Worm (Caenorhabditis elegans): ENCODE results near the gene W02F12.2.

The W02F12.2 gene

DNA sequence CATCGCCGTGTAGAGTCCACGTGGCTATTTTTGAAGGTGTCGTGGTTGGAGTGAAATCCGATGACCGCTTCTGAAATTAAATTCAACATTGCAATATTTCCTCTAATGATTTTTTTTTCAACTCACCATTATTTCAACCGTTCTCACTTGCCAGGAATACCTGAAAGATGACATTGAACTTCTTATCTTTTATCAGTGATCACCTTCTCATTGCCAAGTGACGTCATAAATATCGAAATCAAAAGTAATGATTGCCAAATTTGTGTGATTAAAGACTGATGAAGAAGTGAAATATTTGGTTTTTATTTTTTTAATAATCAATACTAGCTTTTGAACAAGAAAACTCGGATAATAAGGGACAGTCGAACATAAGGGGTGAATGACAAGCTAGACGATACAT lies 9.3 kb upstream of the W02F12.2 start, which contains the start of gene W02F12.4 (continued):
- no peak for TF ChIP-seq nhr-11 (tag; optimal IDR thresholded peaks at IDR 0.05)

DNA sequence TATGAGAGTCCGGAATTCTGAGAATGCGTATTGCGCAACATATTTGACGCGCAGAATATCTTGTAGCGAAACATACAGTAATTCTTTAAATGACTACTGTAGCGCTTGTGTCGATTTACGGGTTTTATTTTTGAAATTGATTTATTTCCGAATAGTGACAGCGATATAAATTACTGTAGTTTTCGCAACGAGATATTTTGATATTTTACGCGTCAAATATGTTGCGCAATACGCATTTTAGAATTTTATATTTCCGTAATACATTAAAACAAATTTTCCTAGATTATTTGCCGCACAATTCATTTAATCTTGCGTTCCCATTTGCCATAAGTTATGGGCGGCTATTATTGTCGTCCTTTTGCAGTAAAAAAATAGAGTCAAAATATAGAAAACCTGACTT lies 7.9 kb upstream of the W02F12.2 start:
- TF ChIP-seq snpc-1.2 (GFP tag; IDR thresholded peaks at IDR 0.05) (no peak), D1046.2 (GFP tag; IDR thresholded peaks at IDR 0.05) (no peak), hmg-1.1 (GFP tag; IDR thresholded peaks at IDR 0.05) (no peak), zfp-3 (GFP tag; conservative IDR thresholded peaks at IDR 0.05) (no peak), saeg-2 (GFP tag; IDR thresholded peaks at IDR 0.05) (no peak), madf-9 (GFP tag; conservative IDR thresholded peaks at IDR 0.05) (no peak), F10B5.3 (tag; optimal IDR thresholded peaks at IDR 0.05) (no peak), spr-1 (tag; optimal IDR thresholded peaks at IDR 0.05) (no peak), aha-1 (tag) (no peak), T20F7.1 (GFP tag; optimal IDR thresholded peaks at IDR 0.05) (no peak), fos-1 (tag; optimal IDR thresholded peaks at IDR 0.05) (no peak), madf-5 (GFP tag; IDR thresholded peaks at IDR 0.05) (no peak), lir-3 (tag; optimal IDR thresholded peaks at IDR 0.05) (no peak), egl-27 (tag; optimal IDR thresholded peaks at IDR 0.05) (no peak), Y5F2A.4 (GFP tag; optimal IDR thresholded peaks at IDR 0.05) (no peak), F49E8.2 (tag; optimal IDR thresholded peaks at IDR 0.05; ENCODE audit: borderline replicate concordance) (no peak), mdl-1 (tag; optimal IDR thresholded peaks at IDR 0.05) (no peak), rbr-2 (tag; optimal IDR thresholded peaks at IDR 0.05) (no peak), F37D6.2 (tag; optimal IDR thresholded peaks at IDR 0.05) (no peak), arid-1 (GFP tag; conservative IDR thresholded peaks at IDR 0.05) (no peak)

DNA sequence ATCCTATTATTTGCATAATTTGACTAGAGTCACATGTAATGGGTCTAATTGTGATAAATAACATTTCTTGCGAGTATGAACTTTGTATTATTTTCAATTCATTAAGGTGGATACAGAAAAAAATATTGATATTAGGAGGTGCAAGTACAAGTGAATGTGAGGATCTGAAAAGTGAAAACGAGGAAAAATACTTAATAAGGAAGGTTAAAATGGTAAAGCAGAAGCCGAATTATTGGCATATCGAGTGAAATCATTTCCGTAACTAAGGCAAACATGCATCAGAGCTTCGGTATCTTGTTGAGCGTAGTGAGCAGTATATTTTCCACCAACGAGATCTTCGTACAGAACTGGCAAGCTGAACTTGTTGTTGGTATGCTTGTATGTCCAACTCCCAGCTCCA lies 7.0 kb upstream of the W02F12.2 start:
- TF ChIP-seq cey-2 (tag; optimal IDR thresholded peaks at IDR 0.05; ENCODE audit: borderline replicate concordance, insufficient read depth) (no peak), lsy-2 (tag; optimal IDR thresholded peaks at IDR 0.05) (no peak), aha-1 (tag) (no peak), F44E2.7 (GFP tag; IDR thresholded peaks at IDR 0.05) (no peak), dmd-8 (GFP tag; IDR thresholded peaks at IDR 0.05) (no peak), T26A8.4 (GFP tag; IDR thresholded peaks at IDR 0.05) (no peak), ceh-20 (GFP tag; IDR thresholded peaks at IDR 0.05) (no peak), hif-1 (tag; optimal IDR thresholded peaks at IDR 0.05) (no peak), spr-3 (GFP tag; optimal IDR thresholded peaks at IDR 0.05) (no peak), ama-1 (optimal IDR thresholded peaks at IDR 0.05) (no peak), ceh-82 (tag; optimal IDR thresholded peaks at IDR 0.05) (no peak), ceh-28 (tag; optimal IDR thresholded peaks at IDR 0.05) (no peak), F49E8.2 (tag; optimal IDR thresholded peaks at IDR 0.05; ENCODE audit: borderline replicate concordance) (no peak), egl-43 (GFP tag; IDR thresholded peaks at IDR 0.05) (no peak), saeg-2 (GFP tag; IDR thresholded peaks at IDR 0.05) (no peak), ceh-32 (tag; optimal IDR thresholded peaks at IDR 0.05; ENCODE audit: poor library complexity) (no peak), duxl-1 (tag; optimal IDR thresholded peaks at IDR 0.05; ENCODE audit: poor library complexity) (no peak), ztf-7 (tag; optimal IDR thresholded peaks at IDR 0.05) (no peak)

DNA sequence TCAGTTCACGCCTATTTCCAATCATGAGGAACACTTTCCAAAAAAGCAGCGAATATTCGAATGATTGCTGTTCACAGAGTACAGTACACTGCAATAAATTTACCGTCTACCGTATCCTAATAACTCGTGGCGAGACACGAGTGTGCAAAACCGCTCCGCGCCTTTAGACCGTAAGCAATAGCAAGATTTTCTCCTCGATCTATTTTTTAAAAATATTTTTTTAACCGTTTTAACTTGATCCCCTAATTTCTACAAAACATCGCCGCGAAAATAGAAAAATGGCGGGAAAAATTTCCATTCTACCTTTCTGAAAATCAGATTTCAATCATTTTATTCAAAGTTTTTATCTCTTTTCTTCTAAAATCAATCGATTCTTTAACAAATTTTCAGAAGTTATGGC lies 5.2 kb upstream of the W02F12.2 start, which contains the start of gene era-1:
Gene era-1 (plus strand): TSS at position 366 of the 400 bp plus-strand sequence.
- TF ChIP-seq Y48G9A.11 (GFP tag; IDR thresholded peaks at IDR 0.05), result 0 out of 2 replicates have a peak, but pooled peaks have one; percentile 32
- no peak for TF ChIP-seq nhr-10 (tag; optimal IDR thresholded peaks at IDR 0.05)
- TF ChIP-seq dve-1 (tag; optimal IDR thresholded peaks at IDR 0.05; ENCODE audit: insufficient read depth), result no peak
- no peak for TF ChIP-seq F10B5.3 (tag; optimal IDR thresholded peaks at IDR 0.05)

Data from whole organism, L4 larva.